Worm (Caenorhabditis elegans) whole organism, mixed stage, embryonic: ENCODE measurements around the gene T11F8.12.

Source experiments
- blmp-1 ChIP-seq: fragments of 150-350 bp; optimal IDR thresholded peaks from 2 replicates; lab custom pipeline; 2014; ENCODE audit warnings: missing biosample characterization, missing genetic modification characterization
- ces-1 ChIP-seq: fragments of 150-350 bp; optimal IDR thresholded peaks from 2 replicates; lab custom pipeline; 2014; ENCODE audit warnings: missing biosample characterization, missing genetic modification reagents, missing genetic modification characterization
- elt-3 ChIP-seq: fragments of 150-350 bp; optimal IDR thresholded peaks from 2 replicates; lab custom pipeline; 2014; ENCODE audit warnings: missing biosample characterization, missing genetic modification characterization
- ham-2 ChIP-seq: fragments of 200-800 bp; sonication (Bioruptor generic); optimal IDR thresholded peaks from 2 replicates; lab custom pipeline; 2018; ENCODE audit warnings: mild to moderate bottlenecking, missing genetic modification characterization, missing compliant biosample characterization
- lin-13 ChIP-seq: fragments of 150-350 bp; optimal IDR thresholded peaks from 2 replicates; lab custom pipeline; 2014; ENCODE audit warnings: missing biosample characterization, missing genetic modification characterization
- lsy-2 ChIP-seq: fragments of 150-350 bp; optimal IDR thresholded peaks from 2 replicates; lab custom pipeline; 2014; ENCODE audit warnings: missing biosample characterization, missing genetic modification characterization
- nhr-12 ChIP-seq: fragments of 150-350 bp; optimal IDR thresholded peaks from 2 replicates; lab custom pipeline; 2014; ENCODE audit warnings: missing biosample characterization, missing genetic modification characterization
- nhr-237 ChIP-seq: fragments of 150-350 bp; optimal IDR thresholded peaks from 2 replicates; lab custom pipeline; 2014; ENCODE audit warnings: missing biosample characterization, missing genetic modification characterization
- nhr-28 ChIP-seq: fragments of 150-350 bp; optimal IDR thresholded peaks from 2 replicates; lab custom pipeline; 2014; ENCODE audit warnings: missing biosample characterization, missing genetic modification characterization
- pha-4 ChIP-seq: fragments of 150-350 bp; optimal IDR thresholded peaks from 2 replicates; lab custom pipeline; 2018; ENCODE audit warnings: missing biosample characterization, missing genetic modification reagents, missing genetic modification characterization
- sem-2 ChIP-seq: fragments of 200-800 bp; sonication (Bioruptor generic); optimal IDR thresholded peaks from 2 replicates; lab custom pipeline; 2018; ENCODE audit warnings: mild to moderate bottlenecking, missing genetic modification characterization, missing compliant biosample characterization
- snpc-4 ChIP-seq: fragments of 150-350 bp; optimal IDR thresholded peaks from 2 replicates; lab custom pipeline; 2014; ENCODE audit warnings: missing biosample characterization, missing genetic modification characterization
- unc-39 ChIP-seq: fragments of 150-350 bp; optimal IDR thresholded peaks from 2 replicates; lab custom pipeline; 2014; ENCODE audit warnings: missing biosample characterization, missing genetic modification characterization
- unc-62 ChIP-seq: fragments of 150-350 bp; optimal IDR thresholded peaks from 2 replicates; lab custom pipeline; 2014; ENCODE audit warnings: missing biosample characterization, missing genetic modification reagents, missing genetic modification characterization

DNA sequence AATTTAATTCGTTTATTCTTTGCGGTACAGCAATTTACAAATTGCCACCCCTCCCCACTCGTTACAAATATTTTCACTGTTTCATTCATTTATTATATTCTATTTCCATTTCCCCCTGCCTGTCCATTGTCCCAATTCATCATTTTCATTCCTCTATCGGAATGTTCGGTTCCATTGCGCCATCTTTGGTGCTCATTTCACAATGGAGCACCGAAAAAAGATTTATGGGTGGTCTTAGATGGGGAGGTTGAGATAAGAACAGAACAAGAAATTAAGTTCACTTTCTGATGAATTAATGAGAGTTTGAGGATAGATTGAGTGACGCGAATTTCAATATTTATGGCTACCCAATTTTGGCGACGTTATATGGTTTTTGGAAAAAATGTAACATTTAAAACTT is 10.1 kb upstream of the T11F8.12 start:
- TF ChIP-seq ham-2 (GFP tag; lab: Kevin White, UChicago) = no peak
- no peak for TF ChIP-seq sem-2
- no peak for TF ChIP-seq pha-4 (tag; lab: Kevin White, UChicago)
- TF ChIP-seq unc-62 (GFP tag; lab: Kevin White, UChicago) = no peak
- TF ChIP-seq unc-39 = no peak
- TF ChIP-seq ces-1 (GFP tag; lab: Kevin White, UChicago) = no peak
- no peak for TF ChIP-seq nhr-28
- TF ChIP-seq snpc-4 (tag; lab: Kevin White, UChicago) = no peak
- TF ChIP-seq lin-13 = no peak
- TF ChIP-seq nhr-12 (tag; lab: Kevin White, UChicago) = no peak
- no peak for TF ChIP-seq blmp-1 (tag; lab: Kevin White, UChicago)
- no peak for TF ChIP-seq lsy-2 (tag; lab: Kevin White, UChicago)
- TF ChIP-seq elt-3 (tag; lab: Kevin White, UChicago) = no peak
- no peak for TF ChIP-seq nhr-237 (tag; lab: Kevin White, UChicago)
